Fruit fly (Drosophila melanogaster): Measurements from ENCODE around the gene CG9917.
A peak's percentile ranks its signal among the peaks of the same experiment; 100 is the strongest.

CG9917 gene

DNA sequence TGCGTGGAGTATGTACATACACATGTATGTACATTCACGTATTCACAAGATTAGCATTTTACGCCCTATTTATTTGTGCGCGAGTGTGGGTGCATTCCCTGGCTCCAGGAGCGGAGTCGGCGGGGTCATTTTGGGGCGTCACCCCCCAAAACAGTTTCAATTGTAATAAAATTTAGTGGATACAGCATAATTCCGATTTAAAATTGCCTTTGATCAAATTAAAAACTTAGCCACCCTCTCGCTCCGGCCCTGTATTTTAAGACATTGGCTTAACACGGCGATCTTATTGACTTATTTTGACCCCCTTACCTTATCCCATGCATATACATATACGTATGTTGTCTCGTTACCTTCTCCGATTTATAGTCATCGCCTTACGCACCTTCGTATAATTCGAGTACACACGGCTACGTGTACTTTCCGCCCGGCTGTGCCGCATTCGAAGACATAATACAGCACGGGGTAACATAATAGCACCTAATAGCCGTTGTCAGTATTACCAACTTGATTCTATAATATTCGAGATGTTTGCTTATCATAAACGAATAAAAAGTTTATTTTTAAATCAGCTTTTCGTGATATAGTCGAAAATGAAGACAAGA lies 43.6 kb downstream of the CG9917 start (continued):
- TF ChIP-seq Ada2b (GFP tag; IDR thresholded peaks at IDR 0.05) = peak; percentile 85
- peak; percentile 75 for TF ChIP-seq so (GFP tag; IDR thresholded peaks at IDR 0.05)
- TF ChIP-seq CG10321 (GFP tag; IDR thresholded peaks at IDR 0.05) = peak; percentile 60
- TF ChIP-seq CG30020 (tag; optimal IDR thresholded peaks at IDR 0.05) = no peak
- TF ChIP-seq Nf-YC (tag; optimal IDR thresholded peaks at IDR 0.05) = peak; percentile 25
- no peak; the same call in 1 of the 2 replicates for TF ChIP-seq Doc2 (GFP tag; IDR thresholded peaks at IDR 0.05)
- peak; percentile 85 for TF ChIP-seq ssp (GFP tag; IDR thresholded peaks at IDR 0.05)
- TF ChIP-seq CG30403 (GFP tag; optimal IDR thresholded peaks at IDR 0.05) = peak; percentile 74
- TF ChIP-seq CG15479 (GFP tag; optimal IDR thresholded peaks at IDR 0.05) = no peak
- no peak for TF ChIP-seq hkb (optimal IDR thresholded peaks at IDR 0.05)
- TF ChIP-seq hkb (GFP tag; IDR thresholded peaks at IDR 0.05) = peak; percentile 85
- TF ChIP-seq Ets65A (GFP tag) = peak; percentile 98
- TF ChIP-seq CG7271 (tag; optimal IDR thresholded peaks at IDR 0.05) = no peak
- TF ChIP-seq CG12236 (GFP tag; optimal IDR thresholded peaks at IDR 0.05) = peak; percentile 24
- peak; percentile 46 for TF ChIP-seq CG6813 (GFP tag; optimal IDR thresholded peaks at IDR 0.05)
- no peak for TF ChIP-seq gfzf (GFP tag; optimal IDR thresholded peaks at IDR 0.05)
- peak; percentile 66 for TF ChIP-seq disco-r (GFP tag; optimal IDR thresholded peaks at IDR 0.05)
- TF ChIP-seq Lhr (GFP tag; optimal IDR thresholded peaks at IDR 0.05) = peak; percentile 39
- TF ChIP-seq lilli (GFP tag; optimal IDR thresholded peaks at IDR 0.05) = peak; percentile 90
- peak; percentile 81 for TF ChIP-seq gem (tag; optimal IDR thresholded peaks at IDR 0.05)
- TF ChIP-seq stc (GFP tag; IDR thresholded peaks at IDR 0.05) = peak; percentile 81
- peak; percentile 67 for TF ChIP-seq toy (GFP tag; IDR thresholded peaks at IDR 0.05)
- TF ChIP-seq mirr (GFP tag; optimal IDR thresholded peaks at IDR 0.05) = peak; percentile 8
- peak; percentile 84 for TF ChIP-seq CG2199 (GFP tag; IDR thresholded peaks at IDR 0.05)
- TF ChIP-seq CG7839 (tag; optimal IDR thresholded peaks at IDR 0.05) = peak; percentile 88
- TF ChIP-seq ac (GFP tag; optimal IDR thresholded peaks at IDR 0.05) = no peak
- peak; percentile 84 for TF ChIP-seq danr (GFP tag; IDR thresholded peaks at IDR 0.05)
- TF ChIP-seq Fer1 (GFP tag; optimal IDR thresholded peaks at IDR 0.05) = peak; percentile 67
- peak; percentile 44 for TF ChIP-seq tup (GFP tag; optimal IDR thresholded peaks at IDR 0.05)
- TF ChIP-seq CG9797 (GFP tag; optimal IDR thresholded peaks at IDR 0.05) = no peak
- TF ChIP-seq cas (GFP tag; IDR thresholded peaks at IDR 0.05) = peak; percentile 42; the same call in 1 of the 2 replicates
- peak; percentile 93 for TF ChIP-seq CG14441 (GFP tag; IDR thresholded peaks at IDR 0.05)
- TF ChIP-seq inv (GFP tag; IDR thresholded peaks at IDR 0.05; ENCODE audit: partially characterized antibody) = 0 out of 2 replicates have a peak, but pooled peaks have one; percentile 36
- peak; percentile 68 for TF ChIP-seq NK7.1 (GFP tag; optimal IDR thresholded peaks at IDR 0.05)
- peak; percentile 64 for TF ChIP-seq rib (GFP tag; IDR thresholded peaks at IDR 0.05)
- TF ChIP-seq yki (optimal IDR thresholded peaks at IDR 0.05) = no peak
- TF ChIP-seq fd64A (GFP tag; optimal IDR thresholded peaks at IDR 0.05) = peak; percentile 32
- TF ChIP-seq CG11560 (tag; IDR thresholded peaks at IDR 0.05) = peak; percentile 86
- TF ChIP-seq CG10543 (GFP tag; optimal IDR thresholded peaks at IDR 0.05) = peak; percentile 16
- peak; percentile 56 for TF ChIP-seq CG13123 (GFP tag; optimal IDR thresholded peaks at IDR 0.05)
- TF ChIP-seq cad (GFP tag; optimal IDR thresholded peaks at IDR 0.05) = no peak
- no peak for TF ChIP-seq sqz (GFP tag; optimal IDR thresholded peaks at IDR 0.05)
- peak; percentile 44 for TF ChIP-seq kah (GFP tag; optimal IDR thresholded peaks at IDR 0.05)
- TF ChIP-seq sd (tag; optimal IDR thresholded peaks at IDR 0.05) = peak; percentile 66
- TF ChIP-seq Nf-YB (GFP tag; optimal IDR thresholded peaks at IDR 0.05) = peak; percentile 5
- peak; percentile 76 for TF ChIP-seq Meics (GFP tag; optimal IDR thresholded peaks at IDR 0.05)
- TF ChIP-seq CG4854 (GFP tag; optimal IDR thresholded peaks at IDR 0.05) = peak; percentile 36
- no peak for TF ChIP-seq insv (GFP tag; optimal IDR thresholded peaks at IDR 0.05)
- TF ChIP-seq CG16863 (GFP tag; optimal IDR thresholded peaks at IDR 0.05) = peak; percentile 64
- no peak for TF ChIP-seq Elba2 (GFP tag; optimal IDR thresholded peaks at IDR 0.05)
- peak; percentile 60 for TF ChIP-seq CG8359 (GFP tag; optimal IDR thresholded peaks at IDR 0.05; ENCODE audit: borderline replicate concordance)
